Fruit fly (Drosophila melanogaster) whole organism, embryonic: ENCODE measurements around the gene ND-18.

Experiments
- Atf-2 ChIP-seq: fragments of 200-800 bp; sonication (Bioruptor generic); optimal IDR thresholded peaks from 2 replicates; lab custom pipeline; 2016; ENCODE audit warnings: missing biosample characterization, missing genetic modification characterization
- CG10366 ChIP-seq: fragments of 200-800 bp; sonication (Bioruptor generic); IDR thresholded peaks from 2 replicates; pipeline ENCODE4 v1.3.6; 2022; ENCODE audit warnings: missing biosample characterization, missing genetic modification characterization
- CG10431 ChIP-seq: fragments of 200-800 bp; sonication (Bioruptor generic); optimal IDR thresholded peaks from 3 replicates; lab custom pipeline; 2018; ENCODE audit warnings: missing biosample characterization, mild to moderate bottlenecking, missing genetic modification characterization
- CG10543 ChIP-seq: fragments of 200-800 bp; sonication (Bioruptor generic); optimal IDR thresholded peaks from 3 replicates; lab custom pipeline; 2017; ENCODE audit warnings: missing biosample characterization, mild to moderate bottlenecking, missing genetic modification characterization, moderate library complexity
- CG10565 ChIP-seq: fragments of 200-800 bp; sonication (Bioruptor generic); optimal IDR thresholded peaks from 3 replicates; lab custom pipeline; 2016; ENCODE audit warnings: missing biosample characterization, mild to moderate bottlenecking, missing genetic modification characterization
- CG12391 ChIP-seq: fragments of 200-800 bp; sonication (Bioruptor generic); optimal IDR thresholded peaks from 3 replicates; lab custom pipeline; 2018; ENCODE audit warnings: missing biosample characterization, mild to moderate bottlenecking, missing genetic modification characterization, moderate library complexity
- CG13296 ChIP-seq: fragments of 200-800 bp; sonication (Bioruptor generic); optimal IDR thresholded peaks from 3 replicates; lab custom pipeline; 2018; ENCODE audit warnings: missing biosample characterization, mild to moderate bottlenecking, missing genetic modification characterization
- CG14441 ChIP-seq: fragments of 200-800 bp; sonication (Bioruptor generic); IDR thresholded peaks from 2 replicates; pipeline ENCODE4 v1.3.6; 2022; ENCODE audit warnings: missing biosample characterization, missing genetic modification characterization
- CG15514 ChIP-seq: fragments of 200-800 bp; sonication (Bioruptor generic); optimal IDR thresholded peaks from 3 replicates; lab custom pipeline; 2017; ENCODE audit warnings: missing biosample characterization, missing genetic modification characterization, mild to moderate bottlenecking, moderate library complexity, missing genetic modification reagents
- CG16815 ChIP-seq: fragments of 200-800 bp; sonication (Bioruptor generic); optimal IDR thresholded peaks from 3 replicates; lab custom pipeline; 2017; ENCODE audit warnings: missing biosample characterization, mild to moderate bottlenecking, missing genetic modification characterization
- CG17186 ChIP-seq: fragments of 200-800 bp; sonication (Bioruptor generic); optimal IDR thresholded peaks from 3 replicates; lab custom pipeline; 2017; ENCODE audit warnings: missing biosample characterization, missing genetic modification reagents, missing genetic modification characterization
- CG17568 ChIP-seq: fragments of 200-800 bp; sonication (Bioruptor generic); optimal IDR thresholded peaks from 2 replicates; lab custom pipeline; 2018; ENCODE audit warnings: missing biosample characterization, mild to moderate bottlenecking, missing genetic modification characterization, moderate library complexity
- CG2116 ChIP-seq: fragments of 200-800 bp; sonication (Bioruptor generic); optimal IDR thresholded peaks from 3 replicates; lab custom pipeline; 2018; ENCODE audit warnings: missing biosample characterization, mild to moderate bottlenecking, missing genetic modification characterization
- CG2202 ChIP-seq: fragments of 200-800 bp; sonication (Bioruptor generic); optimal IDR thresholded peaks from 2 replicates; lab custom pipeline; 2018; ENCODE audit warnings: missing biosample characterization, mild to moderate bottlenecking, missing genetic modification characterization
- CG30431 ChIP-seq: fragments of 200-800 bp; sonication (Bioruptor generic); optimal IDR thresholded peaks from 2 replicates; lab custom pipeline; 2017; ENCODE audit warnings: missing biosample characterization, missing genetic modification characterization
- CG3163 ChIP-seq: fragments of 200-800 bp; sonication (Bioruptor generic); optimal IDR thresholded peaks from 3 replicates; lab custom pipeline; 2016; ENCODE audit warnings: missing biosample characterization, missing genetic modification characterization
- CG33213 ChIP-seq: fragments of 200-800 bp; sonication (Bioruptor generic); optimal IDR thresholded peaks from 3 replicates; lab custom pipeline; 2016; ENCODE audit warnings: missing biosample characterization, missing genetic modification characterization
- CG4282 ChIP-seq: fragments of 200-800 bp; sonication (Bioruptor generic); optimal IDR thresholded peaks from 2 replicates; lab custom pipeline; 2016; ENCODE audit warnings: missing biosample characterization, missing genetic modification characterization
- CG4707 ChIP-seq: fragments of 200-800 bp; sonication (Bioruptor generic); optimal IDR thresholded peaks from 2 replicates; lab custom pipeline; 2018; ENCODE audit warnings: missing biosample characterization, mild to moderate bottlenecking, missing genetic modification characterization, moderate library complexity
- CG4820 ChIP-seq: fragments of 200-800 bp; sonication (Bioruptor generic); optimal IDR thresholded peaks from 3 replicates; lab custom pipeline; 2016; ENCODE audit warnings: missing biosample characterization, missing genetic modification characterization
- CG6254 ChIP-seq: fragments of 200-800 bp; sonication (Bioruptor generic); optimal IDR thresholded peaks from 3 replicates; lab custom pipeline; 2017; ENCODE audit warnings: mild to moderate bottlenecking, missing biosample characterization, missing genetic modification reagents, missing genetic modification characterization
- CG8944 ChIP-seq: fragments of 200-800 bp; sonication (Bioruptor generic); optimal IDR thresholded peaks from 3 replicates; lab custom pipeline; 2016; ENCODE audit warnings: missing biosample characterization, missing genetic modification characterization
- Dll ChIP-seq: fragments of 200-800 bp; sonication (Bioruptor generic); IDR thresholded peaks from 4 replicates; pipeline ENCODE4 v1.3.6; 2022; ENCODE audit warnings: missing biosample characterization, missing genetic modification characterization; ENCODE audit not compliant: partially characterized antibody
- Elba2 ChIP-seq: fragments of 200-800 bp; sonication (Bioruptor generic); optimal IDR thresholded peaks from 3 replicates; lab custom pipeline; 2016; ENCODE audit warnings: missing biosample characterization, missing genetic modification characterization
- Ets97D ChIP-seq: fragments of 200-800 bp; sonication (Bioruptor generic); optimal IDR thresholded peaks from 3 replicates; lab custom pipeline; 2016; ENCODE audit warnings: missing biosample characterization, missing genetic modification characterization
- HLH54F ChIP-seq: fragments of 200-800 bp; sonication (Bioruptor generic); optimal IDR thresholded peaks from 3 replicates; lab custom pipeline; 2016; ENCODE audit warnings: missing biosample characterization, missing genetic modification characterization
- Myb ChIP-seq: fragments of 200-800 bp; sonication (Bioruptor generic); optimal IDR thresholded peaks from 2 replicates; lab custom pipeline; 2016; ENCODE audit warnings: missing biosample characterization, missing genetic modification characterization
- Neu2 ChIP-seq: fragments of 200-800 bp; sonication (Bioruptor generic); optimal IDR thresholded peaks from 3 replicates; lab custom pipeline; 2016; ENCODE audit warnings: missing biosample characterization, missing genetic modification characterization, borderline replicate concordance
- Nf-YC ChIP-seq: fragments of 200-800 bp; optimal IDR thresholded peaks from 3 replicates; lab custom pipeline; 2019; ENCODE audit warnings: missing biosample characterization, mild to moderate bottlenecking, missing genetic modification characterization, moderate library complexity
- PHDP ChIP-seq: fragments of 200-800 bp; sonication (Bioruptor generic); optimal IDR thresholded peaks from 3 replicates; lab custom pipeline; 2018; ENCODE audit warnings: missing biosample characterization, mild to moderate bottlenecking, missing genetic modification characterization, moderate library complexity
- Rx ChIP-seq: fragments of 200-800 bp; sonication (Bioruptor generic); IDR thresholded peaks from 2 replicates; pipeline ENCODE4 v1.3.6; 2022; ENCODE audit warnings: missing biosample characterization, missing genetic modification characterization
- Xbp1 ChIP-seq: fragments of 200-800 bp; sonication (Bioruptor generic); optimal IDR thresholded peaks from 3 replicates; lab custom pipeline; 2016; ENCODE audit warnings: missing biosample characterization, mild to moderate bottlenecking, missing genetic modification characterization
- ac ChIP-seq: fragments of 200-800 bp; sonication (Bioruptor generic); optimal IDR thresholded peaks from 3 replicates; lab custom pipeline; 2017; ENCODE audit warnings: missing biosample characterization, mild to moderate bottlenecking, missing genetic modification characterization
- bab2 ChIP-seq: fragments of 200-800 bp; sonication (Bioruptor generic); optimal IDR thresholded peaks from 2 replicates; lab custom pipeline; 2016; ENCODE audit warnings: missing biosample characterization, missing genetic modification characterization
- btn ChIP-seq: fragments of 200-800 bp; sonication (Bioruptor generic); optimal IDR thresholded peaks from 2 replicates; lab custom pipeline; 2016; ENCODE audit warnings: missing biosample characterization, missing genetic modification characterization
- chm ChIP-seq: fragments of 200-800 bp; sonication (Bioruptor generic); IDR thresholded peaks from 2 replicates; pipeline ENCODE4 v1.3.6; 2022; ENCODE audit warnings: missing biosample characterization, missing genetic modification characterization
- cwo ChIP-seq: fragments of 200-800 bp; sonication (Bioruptor generic); optimal IDR thresholded peaks from 3 replicates; lab custom pipeline; 2017; ENCODE audit warnings: missing biosample characterization, missing genetic modification characterization, mild to moderate bottlenecking, moderate library complexity, missing genetic modification reagents
- da ChIP-seq: fragments of 200-800 bp; sonication (Bioruptor generic); optimal IDR thresholded peaks from 2 replicates; lab custom pipeline; 2016; ENCODE audit warnings: missing biosample characterization, missing genetic modification characterization
- dm ChIP-seq: fragments of 200-800 bp; sonication (Bioruptor generic); optimal IDR thresholded peaks from 3 replicates; lab custom pipeline; 2016; ENCODE audit warnings: missing biosample characterization, missing genetic modification characterization
- en ChIP-seq: fragments of 200-800 bp; sonication (Bioruptor generic); optimal IDR thresholded peaks from 2 replicates; lab custom pipeline; 2016; ENCODE audit warnings: missing biosample characterization, missing genetic modification characterization
- gro ChIP-seq: fragments of 200-800 bp; sonication (Bioruptor generic); optimal IDR thresholded peaks from 2 replicates; lab custom pipeline; 2016; ENCODE audit warnings: missing biosample characterization, missing genetic modification characterization
- h ChIP-seq: fragments of >200 bp; optimal IDR thresholded peaks from 2 replicates; lab custom pipeline; 2017
- hbn ChIP-seq: fragments of 200-800 bp; sonication (Bioruptor generic); IDR thresholded peaks from 2 replicates; pipeline ENCODE4 v1.3.6; 2022; ENCODE audit warnings: missing biosample characterization, missing genetic modification characterization; ENCODE audit not compliant: partially characterized antibody
- klu ChIP-seq: fragments of 200-800 bp; sonication (Bioruptor generic); IDR thresholded peaks from 2 replicates; pipeline ENCODE4 v1.3.6; 2022; ENCODE audit warnings: missing biosample characterization, missing genetic modification characterization
- maf-S ChIP-seq: fragments of 200-800 bp; sonication (Bioruptor generic); optimal IDR thresholded peaks from 2 replicates; lab custom pipeline; 2016; ENCODE audit warnings: missing biosample characterization, missing genetic modification characterization
- peb ChIP-seq: fragments of 200-800 bp; sonication (Bioruptor generic); IDR thresholded peaks from 2 replicates; pipeline ENCODE4 v1.3.6; 2022; ENCODE audit warnings: missing biosample characterization, missing genetic modification characterization
- prd ChIP-seq, 3 experiments: fragments of >200 bp in 2 of 3; fragments of 200-800 bp in 1 of 3; sonication (Bioruptor generic) in 1 of 3; optimal IDR thresholded peaks in 2 of 3; IDR thresholded peaks in 1 of 3; 2 replicates in 2 of 3; 3 replicates in 1 of 3; pipeline versions ENCODE4 v1.3.6 to Lab custom; 2017 to 2022; ENCODE audit warnings: missing biosample characterization in 1 of 3, missing genetic modification characterization in 1 of 3
- row ChIP-seq: fragments of 200-800 bp; sonication (Bioruptor generic); IDR thresholded peaks from 3 replicates; pipeline ENCODE4 v1.3.6; 2022; ENCODE audit warnings: missing biosample characterization, missing genetic modification characterization
- sens-2 ChIP-seq: fragments of 200-800 bp; sonication (Bioruptor generic); IDR thresholded peaks from 2 replicates; pipeline ENCODE4 v1.3.6; 2022; ENCODE audit warnings: missing biosample characterization, missing genetic modification characterization
- sima ChIP-seq: fragments of 200-800 bp; sonication (Bioruptor generic); optimal IDR thresholded peaks from 2 replicates; lab custom pipeline; 2016; ENCODE audit warnings: missing biosample characterization, missing genetic modification characterization
- tap ChIP-seq: fragments of 200-800 bp; optimal IDR thresholded peaks from 3 replicates; lab custom pipeline; 2019; ENCODE audit warnings: missing biosample characterization, mild to moderate bottlenecking, missing genetic modification characterization, moderate library complexity
- trem ChIP-seq: fragments of 200-800 bp; optimal IDR thresholded peaks from 3 replicates; lab custom pipeline; 2019; ENCODE audit warnings: missing biosample characterization, mild to moderate bottlenecking, missing genetic modification characterization, moderate library complexity

ND-18 gene

DNA sequence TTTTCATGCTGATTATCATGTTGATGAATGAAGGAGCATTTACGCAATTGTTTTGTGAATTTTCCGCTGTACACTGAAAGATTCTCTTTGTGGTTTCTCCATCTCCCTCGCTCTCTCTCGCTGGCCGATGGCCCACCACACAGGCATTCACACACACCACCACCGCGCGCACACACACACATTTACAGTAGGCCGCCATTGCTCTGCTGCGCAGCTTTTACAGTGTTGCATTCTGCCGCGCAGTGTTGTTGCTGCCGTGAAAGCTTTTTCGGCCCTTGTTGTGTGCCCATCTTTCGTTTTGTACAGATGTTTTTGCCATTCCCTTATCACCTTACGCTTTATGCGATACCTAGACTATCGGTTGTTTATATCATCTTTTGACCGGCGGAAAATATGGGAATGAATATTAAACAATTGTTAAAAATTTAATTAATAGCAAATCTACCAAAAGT lies 4.6 kb downstream of the ND-18 start (continued):
- no peak for TF ChIP-seq CG2202 (tag; lab: Kevin White, UChicago)
- TF ChIP-seq Elba2 (GFP tag; lab: Kevin White, UChicago) = no peak
- no peak for TF ChIP-seq Atf-2 (GFP tag; lab: Kevin White, UChicago)
- TF ChIP-seq Nf-YC (tag; lab: Kevin White, UChicago) = peak; percentile 2
- no peak for TF ChIP-seq dm
- TF ChIP-seq CG14441 (GFP tag; lab: Robert Waterston, UW) = no peak
- no peak for TF ChIP-seq peb (GFP tag; lab: Robert Waterston, UW)
- peak; percentile 81 for TF ChIP-seq CG15514
- TF ChIP-seq CG12391 (tag; lab: Kevin White, UChicago) = no peak
- no peak for TF ChIP-seq sima (GFP tag; lab: Kevin White, UChicago)
- no peak for TF ChIP-seq CG16815 (GFP tag; lab: Kevin White, UChicago)
- TF ChIP-seq CG4282 (GFP tag; lab: Kevin White, UChicago) = no peak
- TF ChIP-seq Neu2 (GFP tag; lab: Kevin White, UChicago) = no peak
- TF ChIP-seq tap (tag; lab: Kevin White, UChicago) = no peak
- no peak for TF ChIP-seq klu
- no peak for TF ChIP-seq CG8944 (GFP tag; lab: Kevin White, UChicago)
- TF ChIP-seq CG10366 (GFP tag; lab: Robert Waterston, UW) = no peak
- TF ChIP-seq CG17186 (GFP tag; lab: Kevin White, UChicago) = peak; percentile 33
- TF ChIP-seq ac (GFP tag; lab: Kevin White, UChicago) = no peak
- no peak for TF ChIP-seq da (GFP tag; lab: Kevin White, UChicago)
- no peak for TF ChIP-seq CG6254 (GFP tag; lab: Kevin White, UChicago)
- TF ChIP-seq trem (tag; lab: Kevin White, UChicago) = no peak
- TF ChIP-seq CG3163 (GFP tag; lab: Kevin White, UChicago) = peak; percentile 37
- TF ChIP-seq Xbp1 (GFP tag; lab: Kevin White, UChicago) = no peak
- TF ChIP-seq hbn (GFP tag; lab: Robert Waterston, UW) = peak; percentile 82
- no peak for TF ChIP-seq cwo (GFP tag; lab: Kevin White, UChicago)
- no peak for TF ChIP-seq sens-2 (GFP tag; lab: Robert Waterston, UW)
- TF ChIP-seq Myb (GFP tag; lab: Kevin White, UChicago) = no peak
- TF ChIP-seq en (GFP tag; lab: Kevin White, UChicago) = no peak
- no peak for TF ChIP-seq CG10431 (GFP tag; lab: Kevin White, UChicago)
- no peak for TF ChIP-seq maf-S
- no peak for TF ChIP-seq CG13296
- TF ChIP-seq CG4707 (GFP tag; lab: Kevin White, UChicago) = no peak
- no peak for TF ChIP-seq CG30431
- TF ChIP-seq CG10565 (GFP tag; lab: Kevin White, UChicago) = no peak
- no peak for TF ChIP-seq btn
- no peak for TF ChIP-seq CG17568 (GFP tag; lab: Kevin White, UChicago)
- peak; percentile 97 for TF ChIP-seq CG2116
- TF ChIP-seq prd (optimal IDR thresholded peaks at IDR 0.05; lab: Kevin White, UChicago) = no peak
- no peak for TF ChIP-seq prd (GFP tag; IDR thresholded peaks at IDR 0.05; lab: Robert Waterston, UW)
- TF ChIP-seq gro (GFP tag; lab: Kevin White, UChicago) = peak; percentile 26
- TF ChIP-seq Dll (GFP tag; lab: Robert Waterston, UW) = peak; percentile 77
- no peak for TF ChIP-seq bab2 (GFP tag; lab: Kevin White, UChicago)
- TF ChIP-seq CG33213 (GFP tag; lab: Kevin White, UChicago) = peak; percentile 27
- no peak for TF ChIP-seq PHDP (tag; lab: Kevin White, UChicago)
- no peak for TF ChIP-seq Rx (GFP tag; lab: Robert Waterston, UW)
- peak; percentile 71 for TF ChIP-seq Ets97D (GFP tag; lab: Kevin White, UChicago)
- TF ChIP-seq chm = 0 out of 2 replicates have a peak, but pooled peaks have one; percentile 29
- no peak for TF ChIP-seq CG4820 (GFP tag; lab: Kevin White, UChicago)
- peak; percentile 44 for TF ChIP-seq CG10543 (GFP tag; lab: Kevin White, UChicago)
- no peak for TF ChIP-seq HLH54F (GFP tag; lab: Kevin White, UChicago)
- no peak for TF ChIP-seq h (lab: Kevin White, UChicago)
- peak; percentile 50; the same call in 2 of the 3 replicates for TF ChIP-seq row (GFP tag; lab: Robert Waterston, UW)
